Fruit fly (Drosophila melanogaster) whole organism, embryonic: ENCODE results near the gene CG32428.

Source experiments
- ATbp ChIP-seq: fragments of 200-800 bp; sonication (Bioruptor generic); optimal IDR thresholded peaks from 2 replicates; lab custom pipeline; 2017; ENCODE audit warnings: missing biosample characterization, mild to moderate bottlenecking, missing genetic modification characterization, missing genetic modification reagents
- Abd-B ChIP-seq: fragments of 200-800 bp; sonication (Bioruptor generic); optimal IDR thresholded peaks from 2 replicates; lab custom pipeline; 2018; ENCODE audit warnings: missing biosample characterization, mild to moderate bottlenecking, missing genetic modification characterization, moderate library complexity
- B-H2 ChIP-seq: fragments of 200-800 bp; sonication (Bioruptor generic); optimal IDR thresholded peaks from 2 replicates; lab custom pipeline; 2018; ENCODE audit warnings: missing biosample characterization, mild to moderate bottlenecking, missing genetic modification characterization
- Blimp-1 ChIP-seq: fragments of 200-800 bp; sonication (Bioruptor generic); optimal IDR thresholded peaks from 3 replicates; lab custom pipeline; 2018; ENCODE audit warnings: missing biosample characterization, missing genetic modification characterization, mild to moderate bottlenecking, moderate library complexity, missing genetic modification reagents
- CG10147 ChIP-seq: fragments of 200-800 bp; sonication (Bioruptor generic); optimal IDR thresholded peaks from 2 replicates; lab custom pipeline; 2019; ENCODE audit warnings: missing biosample characterization, mild to moderate bottlenecking, missing genetic modification characterization, moderate library complexity
- CG10209 ChIP-seq: fragments of 200-800 bp; sonication (Bioruptor generic); optimal IDR thresholded peaks from 3 replicates; lab custom pipeline; 2017; ENCODE audit warnings: missing biosample characterization, mild to moderate bottlenecking, missing genetic modification characterization, missing genetic modification reagents
- CG10543 ChIP-seq: fragments of 200-800 bp; sonication (Bioruptor generic); optimal IDR thresholded peaks from 3 replicates; lab custom pipeline; 2017; ENCODE audit warnings: missing biosample characterization, mild to moderate bottlenecking, missing genetic modification characterization, moderate library complexity
- CG11695 ChIP-seq: fragments of 200-800 bp; sonication (Bioruptor generic); IDR thresholded peaks from 3 replicates; pipeline ENCODE4 v1.3.6; 2022; ENCODE audit warnings: missing biosample characterization, missing genetic modification characterization
- CG12155 ChIP-seq: fragments of 200-800 bp; sonication (Bioruptor generic); optimal IDR thresholded peaks from 3 replicates; lab custom pipeline; 2016; ENCODE audit warnings: missing biosample characterization, missing genetic modification characterization
- CG12299 ChIP-seq: fragments of 200-800 bp; sonication (Bioruptor generic); optimal IDR thresholded peaks from 2 replicates; lab custom pipeline; 2018; ENCODE audit warnings: missing biosample characterization, mild to moderate bottlenecking, missing genetic modification characterization
- CG1233 ChIP-seq: fragments of 200-800 bp; sonication (Bioruptor generic); optimal IDR thresholded peaks from 4 replicates; lab custom pipeline; 2018; ENCODE audit warnings: missing biosample characterization, mild to moderate bottlenecking, missing genetic modification characterization
- CG12659 ChIP-seq: fragments of 200-800 bp; sonication (Bioruptor generic); optimal IDR thresholded peaks from 3 replicates; lab custom pipeline; 2017; ENCODE audit warnings: mild to moderate bottlenecking, missing biosample characterization, missing genetic modification reagents, missing genetic modification characterization
- CG13123 ChIP-seq: fragments of 200-800 bp; sonication (Bioruptor generic); optimal IDR thresholded peaks from 2 replicates; lab custom pipeline; 2016; ENCODE audit warnings: missing biosample characterization, missing genetic modification characterization
- CG13624 ChIP-seq: fragments of 200-800 bp; sonication (Bioruptor generic); optimal IDR thresholded peaks from 2 replicates; lab custom pipeline; 2016; ENCODE audit warnings: missing biosample characterization, missing genetic modification characterization
- CG17359 ChIP-seq: fragments of 200-800 bp; sonication (Bioruptor generic); optimal IDR thresholded peaks from 3 replicates; lab custom pipeline; 2018; ENCODE audit warnings: missing biosample characterization, mild to moderate bottlenecking, missing genetic modification characterization, moderate library complexity
- CG18619 ChIP-seq: fragments of 200-800 bp; sonication (Bioruptor generic); optimal IDR thresholded peaks from 3 replicates; lab custom pipeline; 2017; ENCODE audit warnings: missing biosample characterization, mild to moderate bottlenecking, missing genetic modification characterization
- CG2116 ChIP-seq: fragments of 200-800 bp; sonication (Bioruptor generic); optimal IDR thresholded peaks from 3 replicates; lab custom pipeline; 2018; ENCODE audit warnings: missing biosample characterization, mild to moderate bottlenecking, missing genetic modification characterization
- CG32767 ChIP-seq: fragments of 200-800 bp; sonication (Bioruptor generic); IDR thresholded peaks from 2 replicates; pipeline ENCODE4 v1.3.6; 2022; ENCODE audit warnings: missing biosample characterization, missing genetic modification characterization
- CG4707 ChIP-seq: fragments of 200-800 bp; sonication (Bioruptor generic); optimal IDR thresholded peaks from 2 replicates; lab custom pipeline; 2018; ENCODE audit warnings: missing biosample characterization, mild to moderate bottlenecking, missing genetic modification characterization, moderate library complexity
- CG8290 ChIP-seq, 3 experiments: fragments of 200-800 bp; sonication (Bioruptor generic); optimal IDR thresholded peaks; 2 replicates each; lab custom pipeline; 2016 to 2019; ENCODE audit warnings: missing biosample characterization in 3 of 3, missing genetic modification characterization in 3 of 3, mild to moderate bottlenecking in 2 of 3, moderate library complexity in 1 of 3
- CG9215 ChIP-seq: fragments of 200-800 bp; sonication (Bioruptor generic); IDR thresholded peaks from 2 replicates; pipeline ENCODE4 v1.3.6; 2022; ENCODE audit warnings: missing biosample characterization, missing genetic modification characterization
- CG9727 ChIP-seq: fragments of 200-800 bp; sonication (Bioruptor generic); optimal IDR thresholded peaks from 3 replicates; lab custom pipeline; 2017; ENCODE audit warnings: missing biosample characterization, mild to moderate bottlenecking, missing genetic modification characterization
- CG9797 ChIP-seq: fragments of 200-800 bp; sonication (Bioruptor generic); optimal IDR thresholded peaks from 3 replicates; lab custom pipeline; 2018; ENCODE audit warnings: missing biosample characterization, mild to moderate bottlenecking, missing genetic modification characterization
- CrebB ChIP-seq: fragments of 200-800 bp; sonication (Bioruptor generic); optimal IDR thresholded peaks from 3 replicates; lab custom pipeline; 2018; ENCODE audit warnings: missing biosample characterization, mild to moderate bottlenecking, missing genetic modification characterization
- D19A ChIP-seq: fragments of 200-800 bp; optimal IDR thresholded peaks from 3 replicates; lab custom pipeline; 2019; ENCODE audit warnings: missing biosample characterization, mild to moderate bottlenecking, missing genetic modification characterization, moderate library complexity
- Fer3 ChIP-seq: fragments of 200-800 bp; sonication (Bioruptor generic); optimal IDR thresholded peaks from 2 replicates; lab custom pipeline; 2018; ENCODE audit warnings: missing biosample characterization, mild to moderate bottlenecking, missing genetic modification characterization, moderate library complexity
- H15 ChIP-seq: fragments of 200-800 bp; sonication (Bioruptor generic); IDR thresholded peaks from 3 replicates; pipeline ENCODE4 v1.3.6; 2022; ENCODE audit warnings: missing biosample characterization, missing genetic modification characterization
- HHEX ChIP-seq: fragments of 200-800 bp; sonication (Bioruptor generic); optimal IDR thresholded peaks from 3 replicates; lab custom pipeline; 2017; ENCODE audit warnings: missing biosample characterization, mild to moderate bottlenecking, missing genetic modification characterization, missing genetic modification reagents
- Mad ChIP-seq: fragments of 200-800 bp; sonication (Bioruptor generic); optimal IDR thresholded peaks from 2 replicates; lab custom pipeline; 2016; ENCODE audit warnings: missing biosample characterization, missing genetic modification characterization
- Oli ChIP-seq: fragments of 200-800 bp; sonication (Bioruptor generic); optimal IDR thresholded peaks from 2 replicates; lab custom pipeline; 2018; ENCODE audit warnings: missing biosample characterization, mild to moderate bottlenecking, missing genetic modification characterization, moderate library complexity
- Pdp1 ChIP-seq, 2 experiments: fragments of 200-800 bp; sonication (Bioruptor generic); optimal IDR thresholded peaks; 3 replicates each; lab custom pipeline; 2016; ENCODE audit warnings: missing biosample characterization in 2 of 2, missing genetic modification characterization in 2 of 2, mild to moderate bottlenecking in 1 of 2, moderate library complexity in 1 of 2
- Side ChIP-seq: fragments of 200-800 bp; sonication (Bioruptor generic); optimal IDR thresholded peaks from 2 replicates; lab custom pipeline; 2016; ENCODE audit warnings: missing biosample characterization, missing genetic modification characterization
- Six4 ChIP-seq: fragments of 200-800 bp; sonication (Bioruptor generic); optimal IDR thresholded peaks from 2 replicates; lab custom pipeline; 2016; ENCODE audit warnings: missing biosample characterization, missing genetic modification characterization
- Trl ChIP-seq, 3 experiments: fragments of >200 bp in 2 of 3; fragments of 200-800 bp in 1 of 3; sonication (Bioruptor generic) in 1 of 3; optimal IDR thresholded peaks; 2 replicates in 1 of 3; 3 replicates in 2 of 3; lab custom pipeline; 2016 to 2017; ENCODE audit warnings: missing biosample characterization in 1 of 3, missing genetic modification characterization in 1 of 3
- ac ChIP-seq: fragments of 200-800 bp; sonication (Bioruptor generic); optimal IDR thresholded peaks from 3 replicates; lab custom pipeline; 2017; ENCODE audit warnings: missing biosample characterization, mild to moderate bottlenecking, missing genetic modification characterization
- az2 ChIP-seq: fragments of 200-800 bp; sonication (Bioruptor generic); optimal IDR thresholded peaks from 3 replicates; lab custom pipeline; 2016; ENCODE audit warnings: missing biosample characterization, missing genetic modification characterization
- bbx ChIP-seq: fragments of 200-800 bp; sonication (Bioruptor generic); IDR thresholded peaks from 2 replicates; pipeline ENCODE4 v1.3.6; 2022; ENCODE audit warnings: missing biosample characterization, missing genetic modification characterization; ENCODE audit not compliant: partially characterized antibody
- crol ChIP-seq: fragments of 200-800 bp; sonication (Bioruptor generic); IDR thresholded peaks from 2 replicates; pipeline ENCODE4 v1.3.6; 2022; ENCODE audit warnings: missing biosample characterization, missing genetic modification characterization
- fd3F ChIP-seq: fragments of 200-800 bp; sonication (Bioruptor generic); optimal IDR thresholded peaks from 2 replicates; lab custom pipeline; 2018; ENCODE audit warnings: missing biosample characterization, mild to moderate bottlenecking, missing genetic modification characterization, moderate library complexity
- lov ChIP-seq, 2 experiments: fragments of 200-800 bp in 1 of 2; fragments of >200 bp in 1 of 2; sonication (Bioruptor generic) in 1 of 2; IDR thresholded peaks in 1 of 2; optimal IDR thresholded peaks in 1 of 2; 2 replicates in 1 of 2; 3 replicates in 1 of 2; pipeline versions ENCODE4 v1.3.6 to Lab custom; 2017 to 2022; ENCODE audit warnings: missing biosample characterization in 1 of 2, missing genetic modification characterization in 1 of 2
- mam ChIP-seq: fragments of 200-800 bp; sonication (Bioruptor generic); optimal IDR thresholded peaks from 3 replicates; lab custom pipeline; 2016; ENCODE audit warnings: missing biosample characterization, missing genetic modification characterization
- mld ChIP-seq: fragments of 200-800 bp; sonication (Bioruptor generic); IDR thresholded peaks from 3 replicates; pipeline ENCODE4 v1.3.6; 2022; ENCODE audit warnings: missing biosample characterization, missing genetic modification characterization; ENCODE audit not compliant: partially characterized antibody
- psq ChIP-seq: fragments of 200-800 bp; sonication (Bioruptor generic); optimal IDR thresholded peaks from 2 replicates; lab custom pipeline; 2017; ENCODE audit warnings: missing biosample characterization, missing genetic modification characterization
- seq ChIP-seq: fragments of 200-800 bp; sonication (Bioruptor generic); IDR thresholded peaks from 2 replicates; pipeline ENCODE4 v1.3.6; 2022; ENCODE audit warnings: missing biosample characterization, missing genetic modification characterization
- slbo ChIP-seq: fragments of 200-800 bp; sonication (Bioruptor generic); IDR thresholded peaks from 2 replicates; pipeline ENCODE4 v1.3.6; 2022; ENCODE audit warnings: missing biosample characterization, missing genetic modification characterization

The CG32428 gene

DNA sequence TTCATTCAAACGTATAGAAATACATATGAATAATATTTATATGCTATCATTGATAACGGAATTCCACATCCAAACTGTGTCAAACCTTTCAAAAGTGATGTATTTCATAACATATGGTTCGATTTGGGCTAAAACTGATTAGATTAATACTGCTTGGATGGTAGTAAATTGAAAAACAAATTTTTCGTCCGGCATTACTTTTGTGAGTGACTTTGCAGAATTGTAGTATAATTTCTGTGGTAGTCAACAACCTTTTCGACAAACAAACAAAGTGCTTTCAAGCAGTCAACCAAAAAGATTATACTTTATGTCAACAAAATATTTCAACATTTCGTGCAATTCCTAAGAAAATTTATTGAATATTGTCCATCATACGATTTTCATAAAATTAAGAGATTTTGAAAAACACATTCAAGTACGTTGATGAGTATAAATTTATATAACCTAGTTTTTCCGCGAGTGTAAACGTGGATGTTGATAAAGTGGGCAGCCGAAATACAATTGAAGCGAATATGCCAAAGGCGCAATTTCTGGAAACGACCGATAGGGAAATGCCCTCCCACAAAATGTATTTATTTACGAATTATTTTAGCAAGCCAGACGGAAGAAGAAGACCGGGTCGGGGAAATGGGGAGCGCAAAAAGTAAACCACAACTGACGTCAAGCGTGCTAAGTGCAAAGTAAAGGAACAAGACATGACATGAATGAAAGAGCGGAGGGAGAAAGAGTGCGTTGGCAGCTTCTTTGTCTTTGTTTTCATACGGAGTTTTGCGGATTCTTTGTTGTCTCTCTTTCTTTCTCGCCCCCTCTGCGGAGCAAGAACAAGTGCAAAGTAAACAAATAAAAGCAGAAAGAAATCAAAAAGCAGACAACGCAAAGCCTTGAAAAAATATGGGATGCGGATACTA is 44.6 kb upstream of the CG32428 start (continued):
- peak; percentile 12 for TF ChIP-seq Blimp-1
- no peak for TF ChIP-seq CG17359 (tag; lab: Kevin White, UChicago)
- no peak for TF ChIP-seq CG9797 (GFP tag; lab: Kevin White, UChicago)
- TF ChIP-seq CG10147, result peak; percentile 28
- TF ChIP-seq fd3F (GFP tag; lab: Kevin White, UChicago), result no peak
- TF ChIP-seq CG1233 (GFP tag; lab: Kevin White, UChicago), result peak; percentile 15
- TF ChIP-seq B-H2 (GFP tag; lab: Kevin White, UChicago), result no peak
- no peak for TF ChIP-seq ac (GFP tag; lab: Kevin White, UChicago)
- peak; percentile 19; the same call in 1 of the 2 replicates for TF ChIP-seq seq
- 0 out of 2 replicates have a peak, but pooled peaks have one; percentile 9 for TF ChIP-seq CG9215
- peak; percentile 41 for TF ChIP-seq Oli
- TF ChIP-seq H15 (GFP tag; lab: Robert Waterston, UW), result 0 out of 3 replicates have a peak, but pooled peaks have one; percentile 16
- TF ChIP-seq CG13624 (GFP tag; lab: Kevin White, UChicago), result peak; percentile 66
- peak; percentile 64; the same call in 2 of the 3 replicates for TF ChIP-seq CG11695 (GFP tag; lab: Robert Waterston, UW)
- TF ChIP-seq CG4707 (GFP tag; lab: Kevin White, UChicago), result no peak
- TF ChIP-seq CG13123 (GFP tag; lab: Kevin White, UChicago), result no peak
- TF ChIP-seq Six4 (GFP tag; lab: Kevin White, UChicago), result peak; percentile 25
- TF ChIP-seq CG10543 (GFP tag; lab: Kevin White, UChicago), result peak; percentile 21
- TF ChIP-seq CG18619 (GFP tag; lab: Kevin White, UChicago), result peak; percentile 3
- TF ChIP-seq crol (GFP tag; lab: Robert Waterston, UW), result peak; percentile 56; the same call in 1 of the 2 replicates
- peak; percentile 17 for TF ChIP-seq Side (GFP tag; lab: Kevin White, UChicago)
- peak; percentile 9 for TF ChIP-seq D19A (tag; lab: Kevin White, UChicago)
- TF ChIP-seq CG12659, result peak; percentile 13
- peak; percentile 30 for TF ChIP-seq CG12299 (tag; lab: Kevin White, UChicago)
- no peak for TF ChIP-seq Abd-B (GFP tag; lab: Kevin White, UChicago)
- no peak for TF ChIP-seq CG8290 (GFP tag; optimal IDR thresholded peaks at IDR 0.05; lab: Kevin White, UChicago)
- no peak for TF ChIP-seq CG8290 (tag; optimal IDR thresholded peaks at IDR 0.05; lab: Kevin White, UChicago)
- peak; percentile 38 for TF ChIP-seq CG10209 (GFP tag; lab: Kevin White, UChicago)
- peak; percentile 5 for TF ChIP-seq CG2116
- TF ChIP-seq CrebB (tag; lab: Kevin White, UChicago), result peak; percentile 18
- TF ChIP-seq lov (optimal IDR thresholded peaks at IDR 0.05; lab: Kevin White, UChicago), result no peak
- no peak for TF ChIP-seq lov (GFP tag; IDR thresholded peaks at IDR 0.05; lab: Robert Waterston, UW)
- peak; percentile 39 for TF ChIP-seq HHEX (GFP tag; lab: Kevin White, UChicago)
- peak; percentile 52; the same call in 1 of the 2 replicates for TF ChIP-seq slbo (GFP tag; lab: Robert Waterston, UW)
- 0 out of 2 replicates have a peak, but pooled peaks have one; percentile 31 for TF ChIP-seq bbx (GFP tag; lab: Robert Waterston, UW)
- peak; percentile 87 for TF ChIP-seq psq (GFP tag; lab: Kevin White, UChicago)
- no peak for TF ChIP-seq Mad (GFP tag; lab: Kevin White, UChicago)
- TF ChIP-seq Pdp1 (GFP tag; optimal IDR thresholded peaks at IDR 0.05; lab: Kevin White, UChicago), result peak in 1 of 2 experiments; percentile 62
- peak; percentile 34 for TF ChIP-seq Fer3 (tag; lab: Kevin White, UChicago)
- TF ChIP-seq ATbp (GFP tag; lab: Kevin White, UChicago), result peak; percentile 15
- TF ChIP-seq mld (GFP tag; lab: Robert Waterston, UW), result no peak
- peak; percentile 22 for TF ChIP-seq az2 (GFP tag; lab: Kevin White, UChicago)
- TF ChIP-seq CG12155, result peak; percentile 20
- peak; percentile 37 for TF ChIP-seq mam (GFP tag; lab: Kevin White, UChicago)
- no peak for TF ChIP-seq CG32767 (GFP tag; lab: Robert Waterston, UW)
- TF ChIP-seq CG9727 (GFP tag; lab: Kevin White, UChicago), result peak; percentile 13
- TF ChIP-seq Trl (optimal IDR thresholded peaks at IDR 0.05; lab: Kevin White, UChicago), result peak in 1 of 2 experiments; percentile 43
- TF ChIP-seq Trl (GFP tag; optimal IDR thresholded peaks at IDR 0.05; lab: Kevin White, UChicago), result no peak
